Worm (Caenorhabditis elegans) whole organism, L3 larva: ENCODE data around the gene ergi-2.
"Not testable (repeated sequence)": the region's sequence is repeated elsewhere in the genome, so short reads cannot be mapped to it uniquely, and the experiment has no call there.

Source experiments
- R02D3.7 ChIP-seq: fragments of 150-350 bp; optimal IDR thresholded peaks from 2 replicates; lab custom pipeline; 2014; ENCODE audit warnings: missing biosample characterization, missing genetic modification characterization
- aly-2 ChIP-seq: fragments of 150-350 bp; optimal IDR thresholded peaks from 2 replicates; lab custom pipeline; 2014; ENCODE audit warnings: missing biosample characterization, missing genetic modification characterization
- ama-1 ChIP-seq: fragments of 150-350 bp; optimal IDR thresholded peaks from 2 replicates; lab custom pipeline; 2018
- ceh-28 ChIP-seq: fragments of 150-350 bp; optimal IDR thresholded peaks from 2 replicates; lab custom pipeline; 2014; ENCODE audit warnings: missing biosample characterization, missing genetic modification reagents, missing genetic modification characterization
- ceh-82 ChIP-seq: fragments of 150-350 bp; optimal IDR thresholded peaks from 2 replicates; lab custom pipeline; 2014; ENCODE audit warnings: missing biosample characterization, missing genetic modification characterization
- ceh-9 ChIP-seq: sonication (generic microtip); optimal IDR thresholded peaks from 2 replicates; lab custom pipeline; 2018; ENCODE audit warnings: missing biosample characterization, missing genetic modification characterization
- egl-27 ChIP-seq: sonication (generic microtip); optimal IDR thresholded peaks from 4 replicates; lab custom pipeline; 2017; ENCODE audit warnings: missing biosample characterization, missing genetic modification reagents, missing genetic modification characterization
- egl-5 ChIP-seq: fragments of 150-350 bp; optimal IDR thresholded peaks from 2 replicates; lab custom pipeline; 2017; ENCODE audit warnings: missing biosample characterization, missing genetic modification reagents, missing genetic modification characterization, inconsistent platforms
- elt-2 ChIP-seq: sonication (generic microtip); optimal IDR thresholded peaks from 2 replicates; lab custom pipeline; 2016; ENCODE audit warnings: missing genetic modification reagents, mild to moderate bottlenecking, missing genetic modification characterization, missing compliant biosample characterization
- fkh-10 ChIP-seq: sonication (generic microtip); optimal IDR thresholded peaks from 2 replicates; lab custom pipeline; 2017; ENCODE audit warnings: missing biosample characterization, missing genetic modification reagents, missing genetic modification characterization
- fkh-2 ChIP-seq: fragments of 150-350 bp; optimal IDR thresholded peaks from 2 replicates; lab custom pipeline; 2014; ENCODE audit warnings: missing biosample characterization, missing genetic modification reagents, missing genetic modification characterization
- hmg-11 ChIP-seq: sonication (generic microtip); optimal IDR thresholded peaks from 2 replicates; lab custom pipeline; 2016; ENCODE audit warnings: missing genetic modification characterization, missing compliant biosample characterization
- jun-1 ChIP-seq: fragments of 150-350 bp; optimal IDR thresholded peaks from 2 replicates; lab custom pipeline; 2014; ENCODE audit warnings: missing biosample characterization, missing genetic modification reagents, missing genetic modification characterization
- lin-15B ChIP-seq: fragments of 150-350 bp; optimal IDR thresholded peaks from 2 replicates; lab custom pipeline; 2014; ENCODE audit warnings: missing biosample characterization, missing genetic modification characterization
- lin-39 ChIP-seq: fragments of 150-350 bp; optimal IDR thresholded peaks from 2 replicates; lab custom pipeline; 2018; ENCODE audit warnings: missing biosample characterization, missing genetic modification reagents, missing genetic modification characterization
- lsy-12 ChIP-seq: sonication (generic microtip); optimal IDR thresholded peaks from 2 replicates; lab custom pipeline; 2016; ENCODE audit warnings: mild to moderate bottlenecking, missing genetic modification characterization, missing compliant biosample characterization
- mml-1 ChIP-seq: fragments of 150-350 bp; sonication (generic microtip); optimal IDR thresholded peaks from 3 replicates; lab custom pipeline; 2014; ENCODE audit warnings: missing biosample characterization, missing genetic modification characterization
- nfya-1 ChIP-seq: sonication (generic microtip); optimal IDR thresholded peaks from 2 replicates; lab custom pipeline; 2017; ENCODE audit warnings: missing genetic modification characterization, mild to moderate bottlenecking, missing compliant biosample characterization, antibody characterized with exemption, moderate library complexity; ENCODE audit not compliant: insufficient read depth
- nhr-23 ChIP-seq: fragments of 150-350 bp; optimal IDR thresholded peaks from 2 replicates; lab custom pipeline; 2014; ENCODE audit warnings: missing biosample characterization, missing genetic modification reagents, missing genetic modification characterization
- nhr-237 ChIP-seq: fragments of 150-350 bp; optimal IDR thresholded peaks from 2 replicates; lab custom pipeline; 2014; ENCODE audit warnings: missing biosample characterization, missing genetic modification characterization
- nhr-25 ChIP-seq: sonication (generic microtip); optimal IDR thresholded peaks from 2 replicates; lab custom pipeline; 2017; ENCODE audit warnings: missing biosample characterization, missing genetic modification characterization
- nhr-28 ChIP-seq: fragments of 150-350 bp; optimal IDR thresholded peaks from 2 replicates; lab custom pipeline; 2014; ENCODE audit warnings: missing biosample characterization, missing genetic modification characterization
- nhr-43 ChIP-seq: sonication (generic microtip); optimal IDR thresholded peaks from 2 replicates; lab custom pipeline; 2016; ENCODE audit warnings: mild to moderate bottlenecking, missing genetic modification characterization, missing compliant biosample characterization; ENCODE audit not compliant: poor library complexity, severe bottlenecking
- nhr-76 ChIP-seq: fragments of 150-350 bp; sonication (generic microtip); optimal IDR thresholded peaks from 5 replicates; lab custom pipeline; 2014; ENCODE audit warnings: missing biosample characterization, missing genetic modification characterization
- nhr-77 ChIP-seq: fragments of 150-350 bp; optimal IDR thresholded peaks from 2 replicates; lab custom pipeline; 2014; ENCODE audit warnings: missing biosample characterization, missing genetic modification characterization
- pha-4 ChIP-seq: fragments of 150-350 bp; optimal IDR thresholded peaks from 2 replicates; lab custom pipeline; 2014; ENCODE audit warnings: missing biosample characterization, missing genetic modification reagents, missing genetic modification characterization
- sea-2 ChIP-seq: fragments of 150-350 bp; sonication (generic microtip); optimal IDR thresholded peaks from 4 replicates; lab custom pipeline; 2014; ENCODE audit warnings: missing biosample characterization, missing genetic modification reagents, missing genetic modification characterization
- snpc-4 ChIP-seq: fragments of 150-350 bp; optimal IDR thresholded peaks from 2 replicates; lab custom pipeline; 2014; ENCODE audit warnings: missing biosample characterization, missing genetic modification characterization
- tbx-2 ChIP-seq: sonication (generic microtip); optimal IDR thresholded peaks from 2 replicates; lab custom pipeline; 2016; ENCODE audit warnings: mild to moderate bottlenecking, missing genetic modification characterization, missing compliant biosample characterization
- unc-62 ChIP-seq: fragments of 150-350 bp; sonication (generic microtip); optimal IDR thresholded peaks from 4 replicates; lab custom pipeline; 2014; ENCODE audit warnings: missing biosample characterization, missing genetic modification reagents, missing genetic modification characterization
- ztf-11 ChIP-seq: fragments of 150-350 bp; optimal IDR thresholded peaks from 2 replicates; lab custom pipeline; 2014; ENCODE audit warnings: missing biosample characterization, missing genetic modification characterization
- ztf-4 ChIP-seq: fragments of 150-350 bp; optimal IDR thresholded peaks from 2 replicates; lab custom pipeline; 2014; ENCODE audit warnings: missing biosample characterization, missing genetic modification characterization

Gene ergi-2

DNA sequence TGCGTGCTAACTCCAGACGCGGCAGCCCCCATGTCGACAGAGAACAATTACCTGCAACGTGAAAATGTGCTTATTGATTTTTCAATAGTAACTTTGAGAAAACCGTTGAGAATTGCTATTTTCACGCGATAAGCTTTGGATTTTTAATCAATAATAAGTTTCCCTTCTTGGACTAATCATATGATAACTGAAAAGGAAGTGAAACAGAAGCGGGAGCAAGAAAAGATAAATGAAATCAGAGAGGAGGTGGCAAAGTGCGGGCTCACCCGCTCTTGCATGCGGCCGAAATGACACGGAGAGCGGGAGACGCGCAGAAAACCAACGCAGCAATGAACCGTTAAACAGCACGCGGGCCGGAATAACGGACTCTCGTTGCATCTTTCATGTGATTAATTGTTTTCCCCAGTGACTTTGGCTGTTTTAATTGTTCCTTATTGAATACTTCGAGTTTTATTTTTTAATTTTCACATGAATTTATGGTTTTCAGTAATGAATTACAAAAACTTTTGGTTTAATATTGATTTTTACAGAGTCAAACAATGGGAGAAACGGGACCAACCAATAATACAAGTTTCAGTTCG is 36.8 kb downstream of the ergi-2 start, which contains the start of the genes flwr-1 and tbc-1:
Gene flwr-1, minus strand, starts transcription at position 51 of the 581 bp plus-strand sequence.
Gene tbc-1, plus strand, starts transcription at position 531 of the 581 bp plus-strand sequence.
- TF ChIP-seq lsy-12: no peak
- TF ChIP-seq nhr-43 (tag; lab: Kevin White, UChicago): no peak
- TF ChIP-seq ceh-9 (tag; lab: Kevin White, UChicago): no peak
- TF ChIP-seq sea-2 (GFP tag; lab: Kevin White, UChicago): no peak
- TF ChIP-seq ceh-28 (tag; lab: Kevin White, UChicago): peak; percentile 9
- peak; percentile 27 for TF ChIP-seq snpc-4
- no peak for TF ChIP-seq ceh-82 (tag; lab: Kevin White, UChicago)
- no peak for TF ChIP-seq mml-1 (tag; lab: Kevin White, UChicago)
- peak; percentile 43 for TF ChIP-seq egl-5 (tag; lab: Kevin White, UChicago)
- peak; percentile 45 for TF ChIP-seq elt-2 (tag; lab: Kevin White, UChicago)
- TF ChIP-seq lin-39 (tag; lab: Kevin White, UChicago): peak; percentile 76
- TF ChIP-seq nhr-23: no peak
- peak; percentile 22 for TF ChIP-seq hmg-11 (tag; lab: Kevin White, UChicago)
- TF ChIP-seq nhr-25 (tag; lab: Kevin White, UChicago): no peak
- no peak for TF ChIP-seq nhr-237 (tag; lab: Kevin White, UChicago)
- peak; percentile 52 for TF ChIP-seq lin-15B (tag; lab: Kevin White, UChicago)
- TF ChIP-seq nfya-1 (tag; lab: Kevin White, UChicago): no peak
- TF ChIP-seq ztf-4 (tag; lab: Kevin White, UChicago): no peak
- TF ChIP-seq unc-62 (GFP tag; lab: Kevin White, UChicago): no peak
- no peak for TF ChIP-seq nhr-76 (tag; lab: Kevin White, UChicago)
- no peak for TF ChIP-seq ztf-11 (tag; lab: Kevin White, UChicago)
- no peak for TF ChIP-seq ama-1 (lab: Kevin White, UChicago)
- no peak for TF ChIP-seq nhr-77 (tag; lab: Kevin White, UChicago)
- peak; percentile 45 for TF ChIP-seq pha-4

DNA sequence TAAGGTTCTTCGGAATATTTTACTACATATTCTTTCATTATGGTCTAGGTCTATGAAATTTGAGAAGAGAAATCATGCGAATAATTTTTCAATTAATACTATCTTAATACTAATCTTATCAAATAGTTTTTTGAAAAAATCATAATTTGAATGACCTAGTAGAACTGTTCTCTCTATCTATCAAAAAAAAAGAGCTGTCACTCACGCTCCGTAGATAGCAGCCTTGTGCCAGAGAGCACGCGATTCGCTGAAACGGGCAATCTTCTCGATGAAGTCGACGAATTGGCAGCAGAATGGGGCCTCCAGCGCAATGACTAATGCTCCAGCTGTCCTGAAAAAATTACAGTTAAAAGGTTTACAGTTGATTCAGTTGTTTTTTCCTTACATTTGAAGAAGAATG is 37.5 kb downstream of the ergi-2 start:
- TF ChIP-seq elt-2 (tag; lab: Kevin White, UChicago) (peak; percentile 9), ztf-4 (tag; lab: Kevin White, UChicago) (no peak), unc-62 (GFP tag; lab: Kevin White, UChicago) (no peak), R02D3.7 (tag; lab: Kevin White, UChicago) (no peak)

DNA sequence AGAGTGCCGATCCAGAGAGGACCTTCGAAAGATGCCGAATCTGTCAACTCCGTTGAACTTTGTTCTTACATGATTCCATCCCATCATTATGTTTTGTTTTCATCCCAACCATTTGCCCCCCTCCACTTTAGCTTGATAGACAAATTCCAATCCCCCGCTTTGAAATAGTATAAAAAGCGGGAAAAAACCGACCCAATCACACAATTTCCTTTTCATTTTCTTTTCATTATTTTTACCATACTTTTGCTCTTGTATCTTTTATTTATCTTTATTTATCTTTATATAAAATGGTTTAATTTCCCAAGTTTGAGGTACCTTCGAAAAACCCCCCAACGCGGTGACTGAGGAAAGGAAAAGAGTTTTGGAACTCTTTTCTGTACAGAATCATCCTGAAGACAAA is 40.6 kb downstream of the ergi-2 start, which contains the start of gene F20D1.22:
Gene F20D1.22, plus strand, starts transcription at position 301 of the 400 bp plus-strand sequence.
- not testable (repeated sequence) for TF ChIP-seq nhr-237 (tag; lab: Kevin White, UChicago); aly-2 (tag; lab: Kevin White, UChicago); unc-62 (GFP tag; lab: Kevin White, UChicago)

ce11 chrX:14965761-14966160 is 41.3 kb downstream of the ergi-2 start, which contains the start of gene F45B8.5:
Gene F45B8.5, plus strand, starts transcription at chrX:14966061.
- TF ChIP-seq nhr-25 (tag; lab: Kevin White, UChicago) (no peak), fkh-10 (GFP tag; lab: Kevin White, UChicago) (no peak), ceh-28 (tag; lab: Kevin White, UChicago) (no peak), fkh-2 (tag; lab: Kevin White, UChicago) (no peak), tbx-2 (tag; lab: Kevin White, UChicago) (no peak), nhr-23 (no peak)
- TF ChIP-seq, all 47 proteins: peak for 0

- TF ChIP-seq nhr-77 (tag; lab: Kevin White, UChicago): no peak
- no peak for TF ChIP-seq tbx-2 (tag; lab: Kevin White, UChicago)
- TF ChIP-seq ceh-9 (tag; lab: Kevin White, UChicago): no peak
- TF ChIP-seq jun-1 (tag; lab: Kevin White, UChicago): no peak
- no peak for TF ChIP-seq mml-1 (tag; lab: Kevin White, UChicago)
- no peak for TF ChIP-seq nhr-28 (tag; lab: Kevin White, UChicago)
- TF ChIP-seq snpc-4: no peak
- TF ChIP-seq elt-2 (tag; lab: Kevin White, UChicago): no peak
- TF ChIP-seq fkh-2 (tag; lab: Kevin White, UChicago): no peak
- no peak for TF ChIP-seq ztf-4 (tag; lab: Kevin White, UChicago)
- no peak for TF ChIP-seq egl-27 (tag; lab: Kevin White, UChicago)
- no peak for TF ChIP-seq fkh-10 (GFP tag; lab: Kevin White, UChicago)
Measured at ce11 chrX:14964253-14964652, 42.9 kb downstream of the ergi-2 start, which contains the start of gene rgs-11. Gene rgs-11, plus strand, starts transcription at chrX:14964553.
